Worm (Caenorhabditis elegans) whole organism, L2 larva: ENCODE results near the gene F17C11.11.

Experiments used
- C34F6.9 ChIP-seq: fragments of 150-350 bp; optimal IDR thresholded peaks from 2 replicates; lab custom pipeline; 2014; ENCODE audit warnings: missing biosample characterization, missing genetic modification characterization
- F13H6.1 ChIP-seq: sonication (generic microtip); optimal IDR thresholded peaks from 2 replicates; lab custom pipeline; 2016; ENCODE audit warnings: missing genetic modification characterization, missing compliant biosample characterization
- R02D3.7 ChIP-seq: fragments of 150-350 bp; optimal IDR thresholded peaks from 2 replicates; lab custom pipeline; 2014; ENCODE audit warnings: missing biosample characterization, missing genetic modification characterization
- Y55F3AM.14 ChIP-seq: fragments of 200-800 bp; sonication (Bioruptor generic); optimal IDR thresholded peaks from 2 replicates; lab custom pipeline; 2018; ENCODE audit warnings: mild to moderate bottlenecking, missing genetic modification characterization, missing compliant biosample characterization
- alr-1 ChIP-seq: fragments of 150-350 bp; optimal IDR thresholded peaks from 2 replicates; lab custom pipeline; 2014; ENCODE audit warnings: missing biosample characterization, missing genetic modification characterization
- aly-2 ChIP-seq: fragments of 150-350 bp; optimal IDR thresholded peaks from 2 replicates; lab custom pipeline; 2014; ENCODE audit warnings: missing biosample characterization, missing genetic modification characterization
- ama-1 ChIP-seq: fragments of 150-350 bp; optimal IDR thresholded peaks from 2 replicates; lab custom pipeline; 2018; ENCODE audit warnings: inconsistent platforms
- ceh-16 ChIP-seq: fragments of 150-350 bp; optimal IDR thresholded peaks from 2 replicates; lab custom pipeline; 2014; ENCODE audit warnings: missing biosample characterization, missing genetic modification characterization
- ceh-82 ChIP-seq: fragments of 150-350 bp; optimal IDR thresholded peaks from 2 replicates; lab custom pipeline; 2014; ENCODE audit warnings: missing biosample characterization, missing genetic modification characterization
- crh-2 ChIP-seq: sonication (generic microtip); optimal IDR thresholded peaks from 2 replicates; lab custom pipeline; 2017; ENCODE audit warnings: missing biosample characterization, missing genetic modification characterization
- egl-27 ChIP-seq: sonication (generic microtip); optimal IDR thresholded peaks from 3 replicates; lab custom pipeline; 2017; ENCODE audit warnings: missing biosample characterization, missing genetic modification reagents, missing genetic modification characterization
- elt-1 ChIP-seq: fragments of 150-350 bp; optimal IDR thresholded peaks from 2 replicates; lab custom pipeline; 2014; ENCODE audit warnings: missing biosample characterization, missing genetic modification characterization
- elt-3 ChIP-seq: sonication (generic microtip); optimal IDR thresholded peaks from 2 replicates; lab custom pipeline; 2017; ENCODE audit warnings: missing biosample characterization, missing genetic modification characterization
- fos-1 ChIP-seq: fragments of 150-350 bp; optimal IDR thresholded peaks from 2 replicates; lab custom pipeline; 2014; ENCODE audit warnings: missing biosample characterization, missing genetic modification characterization
- lin-13 ChIP-seq: fragments of 150-350 bp; optimal IDR thresholded peaks from 2 replicates; lab custom pipeline; 2014; ENCODE audit warnings: missing biosample characterization, missing genetic modification reagents, missing genetic modification characterization
- lin-39 ChIP-seq: fragments of 150-350 bp; optimal IDR thresholded peaks from 2 replicates; lab custom pipeline; 2014; ENCODE audit warnings: missing biosample characterization, missing genetic modification reagents, missing genetic modification characterization
- lsy-2 ChIP-seq, 2 experiments: fragments of 150-350 bp in 1 of 2; sonication (generic microtip) in 1 of 2; optimal IDR thresholded peaks; 2 replicates each; lab custom pipeline; 2014 to 2017; ENCODE audit warnings: missing biosample characterization in 2 of 2, missing genetic modification characterization in 2 of 2
- mab-5 ChIP-seq: fragments of 150-350 bp; optimal IDR thresholded peaks from 2 replicates; lab custom pipeline; 2014; ENCODE audit warnings: missing biosample characterization, missing genetic modification characterization
- mbf-1 ChIP-seq: sonication (generic microtip); optimal IDR thresholded peaks from 2 replicates; lab custom pipeline; 2017; ENCODE audit warnings: missing biosample characterization, missing genetic modification characterization
- mdl-1 ChIP-seq, 2 experiments: fragments of 150-350 bp in 1 of 2; sonication (generic microtip) in 1 of 2; optimal IDR thresholded peaks; 2 replicates each; lab custom pipeline; 2017; ENCODE audit warnings: missing biosample characterization in 2 of 2, missing genetic modification characterization in 2 of 2
- nhr-10 ChIP-seq: sonication (generic microtip); optimal IDR thresholded peaks from 2 replicates; lab custom pipeline; 2017; ENCODE audit warnings: missing biosample characterization, missing genetic modification characterization
- nhr-11 ChIP-seq: fragments of 150-350 bp; optimal IDR thresholded peaks from 2 replicates; lab custom pipeline; 2014; ENCODE audit warnings: missing biosample characterization, missing genetic modification characterization
- nhr-12 ChIP-seq: fragments of 150-350 bp; optimal IDR thresholded peaks from 2 replicates; lab custom pipeline; 2014; ENCODE audit warnings: missing biosample characterization, missing genetic modification characterization
- nhr-129 ChIP-seq: fragments of 150-350 bp; optimal IDR thresholded peaks from 2 replicates; lab custom pipeline; 2014; ENCODE audit warnings: missing biosample characterization, missing genetic modification characterization
- nhr-21 ChIP-seq: fragments of 150-350 bp; optimal IDR thresholded peaks from 2 replicates; lab custom pipeline; 2014; ENCODE audit warnings: missing biosample characterization, missing genetic modification characterization
- nhr-237 ChIP-seq: fragments of 150-350 bp; optimal IDR thresholded peaks from 2 replicates; lab custom pipeline; 2014; ENCODE audit warnings: missing biosample characterization, missing genetic modification characterization
- nhr-25 ChIP-seq: fragments of 150-350 bp; sonication (generic microtip); optimal IDR thresholded peaks from 3 replicates; lab custom pipeline; 2014; ENCODE audit warnings: missing biosample characterization, missing genetic modification characterization
- nhr-6 ChIP-seq: fragments of 150-350 bp; optimal IDR thresholded peaks from 2 replicates; lab custom pipeline; 2014; ENCODE audit warnings: missing biosample characterization, missing genetic modification characterization
- nhr-77 ChIP-seq: fragments of 150-350 bp; optimal IDR thresholded peaks from 2 replicates; lab custom pipeline; 2014; ENCODE audit warnings: missing biosample characterization, missing genetic modification characterization
- peb-1 ChIP-seq: fragments of 150-350 bp; optimal IDR thresholded peaks from 2 replicates; lab custom pipeline; 2014; ENCODE audit warnings: missing biosample characterization, missing genetic modification characterization
- sem-4 ChIP-seq: fragments of 150-350 bp; optimal IDR thresholded peaks from 2 replicates; lab custom pipeline; 2014; ENCODE audit warnings: missing biosample characterization, missing genetic modification reagents, missing genetic modification characterization
- skn-1 ChIP-seq: sonication (generic microtip); optimal IDR thresholded peaks from 2 replicates; lab custom pipeline; 2017; ENCODE audit warnings: missing biosample characterization, missing genetic modification characterization
- sma-3 ChIP-seq: sonication (generic microtip); optimal IDR thresholded peaks from 2 replicates; lab custom pipeline; 2016; ENCODE audit warnings: missing genetic modification reagents, missing genetic modification characterization, missing compliant biosample characterization
- sma-9 ChIP-seq, 2 experiments: fragments of 150-350 bp in 1 of 2; sonication (generic microtip) in 1 of 2; optimal IDR thresholded peaks; 2 replicates each; lab custom pipeline; 2014 to 2016; ENCODE audit warnings: missing genetic modification characterization in 2 of 2, mild to moderate bottlenecking in 1 of 2, missing biosample characterization in 1 of 2, missing compliant biosample characterization in 1 of 2, missing genetic modification reagents in 1 of 2, moderate library complexity in 1 of 2
- snpc-4 ChIP-seq: fragments of 150-350 bp; optimal IDR thresholded peaks from 2 replicates; lab custom pipeline; 2014; ENCODE audit warnings: missing biosample characterization, missing genetic modification characterization
- unc-39 ChIP-seq: fragments of 150-350 bp; optimal IDR thresholded peaks from 2 replicates; lab custom pipeline; 2014; ENCODE audit warnings: missing biosample characterization, missing genetic modification characterization
- unc-55 ChIP-seq: fragments of 150-350 bp; sonication (generic microtip); optimal IDR thresholded peaks from 3 replicates; lab custom pipeline; 2014; ENCODE audit warnings: missing biosample characterization, missing genetic modification reagents, missing genetic modification characterization
- unc-62 ChIP-seq: fragments of 150-350 bp; optimal IDR thresholded peaks from 2 replicates; lab custom pipeline; 2014; ENCODE audit warnings: missing biosample characterization, missing genetic modification reagents, missing genetic modification characterization
- zag-1 ChIP-seq: fragments of 150-350 bp; optimal IDR thresholded peaks from 2 replicates; lab custom pipeline; 2014; ENCODE audit warnings: missing biosample characterization, missing genetic modification characterization
- ztf-1 ChIP-seq: fragments of 200-800 bp; sonication (Bioruptor generic); conservative IDR thresholded peaks from 2 replicates; pipeline ENCODE4 v1.3.6; 2022; ENCODE audit warnings: missing genetic modification characterization, missing compliant biosample characterization
- ztf-11 ChIP-seq: sonication (generic microtip); optimal IDR thresholded peaks from 2 replicates; lab custom pipeline; 2017; ENCODE audit warnings: missing biosample characterization, missing genetic modification characterization
- ztf-4 ChIP-seq: fragments of 150-350 bp; optimal IDR thresholded peaks from 2 replicates; lab custom pipeline; 2014; ENCODE audit warnings: missing biosample characterization, missing genetic modification characterization

F17C11.11 gene

ce11 chrV:10918373-10918772, 20.2 kb downstream of the F17C11.11 start, which contains the start of gene F58B4.2:
TSS of gene F58B4.2 (minus strand) at chrV:10918473.
- TF ChIP-seq skn-1: no peak
- TF ChIP-seq ztf-11 (tag; lab: Kevin White, UChicago): no peak
- no peak for TF ChIP-seq ama-1 (lab: Kevin White, UChicago)
- no peak for TF ChIP-seq lsy-2 (tag; optimal IDR thresholded peaks at IDR 0.05; lab: Kevin White, UChicago)
- no peak for TF ChIP-seq nhr-12
- no peak for TF ChIP-seq nhr-21 (tag; lab: Kevin White, UChicago)
- no peak for TF ChIP-seq nhr-25 (tag; lab: Kevin White, UChicago)
- no peak for TF ChIP-seq ceh-16 (tag; lab: Kevin White, UChicago)
- no peak for TF ChIP-seq nhr-6 (tag; lab: Kevin White, UChicago)

ce11 chrV:10915922-10916321, 22.7 kb downstream of the F17C11.11 start:
- TF ChIP-seq nhr-129 (tag; lab: Kevin White, UChicago) (peak; percentile 63), F13H6.1 (peak; percentile 34), mdl-1 (tag; optimal IDR thresholded peaks at IDR 0.05; lab: Kevin White, UChicago) (no peak), sma-9 (GFP tag; optimal IDR thresholded peaks at IDR 0.05; lab: Kevin White, UChicago) (peak; percentile 12), sma-9 (tag; optimal IDR thresholded peaks at IDR 0.05; lab: Kevin White, UChicago) (no peak)

ce11 chrV:10909959-10910358, 28.7 kb downstream of the F17C11.11 start:
- TF ChIP-seq ceh-16 (tag; lab: Kevin White, UChicago): no peak
- no peak for TF ChIP-seq mab-5
- no peak for TF ChIP-seq nhr-6 (tag; lab: Kevin White, UChicago)
- TF ChIP-seq ama-1 (lab: Kevin White, UChicago): no peak
- TF ChIP-seq nhr-10 (tag; lab: Kevin White, UChicago): no peak
- no peak for TF ChIP-seq nhr-237
- TF ChIP-seq ztf-1 (GFP tag; lab: Robert Waterston, UW): no peak
- TF ChIP-seq alr-1 (tag; lab: Kevin White, UChicago): no peak
- TF ChIP-seq sem-4 (tag; lab: Kevin White, UChicago): no peak
- no peak for TF ChIP-seq lin-13 (GFP tag; lab: Kevin White, UChicago)
- TF ChIP-seq sma-3 (GFP tag; lab: Kevin White, UChicago): no peak
- TF ChIP-seq ceh-82 (tag; lab: Kevin White, UChicago): no peak
- TF ChIP-seq R02D3.7 (tag; lab: Kevin White, UChicago): no peak
- TF ChIP-seq snpc-4 (tag; lab: Kevin White, UChicago): no peak
- no peak for TF ChIP-seq elt-3
- TF ChIP-seq lsy-2 (tag; optimal IDR thresholded peaks at IDR 0.05; lab: Kevin White, UChicago): no peak
- no peak for TF ChIP-seq nhr-11 (tag; lab: Kevin White, UChicago)
- TF ChIP-seq nhr-25 (tag; lab: Kevin White, UChicago): no peak
- TF ChIP-seq fos-1 (tag; lab: Kevin White, UChicago): no peak

ce11 chrV:10909071-10909470, 29.5 kb downstream of the F17C11.11 start, which contains the start of gene zzz-1:
TSS of gene zzz-1 (minus strand) at chrV:10909171.
- TF ChIP-seq ztf-1 (GFP tag; lab: Robert Waterston, UW) (no peak), aly-2 (tag; lab: Kevin White, UChicago) (no peak), lin-13 (GFP tag; lab: Kevin White, UChicago) (no peak), nhr-12 (no peak), R02D3.7 (tag; lab: Kevin White, UChicago) (no peak), ama-1 (lab: Kevin White, UChicago) (no peak), F13H6.1 (no peak), ceh-82 (tag; lab: Kevin White, UChicago) (no peak), nhr-21 (tag; lab: Kevin White, UChicago) (no peak), nhr-77 (no peak), nhr-6 (tag; lab: Kevin White, UChicago) (no peak), lsy-2 (tag; optimal IDR thresholded peaks at IDR 0.05; lab: Kevin White, UChicago) (no peak), sma-9 (GFP tag; optimal IDR thresholded peaks at IDR 0.05; lab: Kevin White, UChicago) (no peak), sma-9 (tag; optimal IDR thresholded peaks at IDR 0.05; lab: Kevin White, UChicago) (no peak), alr-1 (tag; lab: Kevin White, UChicago) (no peak), mbf-1 (tag; lab: Kevin White, UChicago) (no peak), peb-1 (tag; lab: Kevin White, UChicago) (no peak)

ce11 chrV:10904795-10905194, 33.8 kb downstream of the F17C11.11 start:
- no peak for TF ChIP-seq ama-1 (lab: Kevin White, UChicago)
- TF ChIP-seq elt-3: no peak
- TF ChIP-seq lin-39 (tag; lab: Kevin White, UChicago): no peak
- TF ChIP-seq aly-2 (tag; lab: Kevin White, UChicago): no peak
- TF ChIP-seq ztf-4 (tag; lab: Kevin White, UChicago): no peak
- TF ChIP-seq unc-55: peak; percentile 40
- no peak for TF ChIP-seq nhr-129 (tag; lab: Kevin White, UChicago)
- peak; percentile 31 for TF ChIP-seq crh-2
- no peak for TF ChIP-seq skn-1
- no peak for TF ChIP-seq unc-39 (tag; lab: Kevin White, UChicago)
- peak; percentile 18 for TF ChIP-seq Y55F3AM.14
- no peak for TF ChIP-seq egl-27
- no peak for TF ChIP-seq peb-1 (tag; lab: Kevin White, UChicago)
- TF ChIP-seq zag-1: peak; percentile 41
- TF ChIP-seq C34F6.9 (tag; lab: Kevin White, UChicago): peak; percentile 33
- TF ChIP-seq elt-1 (tag; lab: Kevin White, UChicago): no peak
- TF ChIP-seq unc-62 (GFP tag; lab: Kevin White, UChicago): no peak
- no peak for TF ChIP-seq mab-5
- peak in 1 of 2 experiments; percentile 31 for TF ChIP-seq lsy-2 (tag; optimal IDR thresholded peaks at IDR 0.05; lab: Kevin White, UChicago)
